Worm (Caenorhabditis elegans) whole organism, L2 larva: ENCODE measurements around the gene F26F12.3.

Experiments used
- Y55F3AM.14 ChIP-seq: fragments of 200-800 bp; sonication (Bioruptor generic); optimal IDR thresholded peaks from 2 replicates; lab custom pipeline; 2018; ENCODE audit warnings: mild to moderate bottlenecking, missing genetic modification characterization, missing compliant biosample characterization
- ZK546.5 ChIP-seq: sonication (generic microtip); optimal IDR thresholded peaks from 2 replicates; lab custom pipeline; 2017; ENCODE audit warnings: missing biosample characterization, missing genetic modification characterization
- ceh-16 ChIP-seq: fragments of 150-350 bp; optimal IDR thresholded peaks from 2 replicates; lab custom pipeline; 2014; ENCODE audit warnings: missing biosample characterization, missing genetic modification characterization
- egl-27 ChIP-seq: sonication (generic microtip); optimal IDR thresholded peaks from 3 replicates; lab custom pipeline; 2017; ENCODE audit warnings: missing biosample characterization, missing genetic modification reagents, missing genetic modification characterization
- lin-39 ChIP-seq: fragments of 150-350 bp; optimal IDR thresholded peaks from 2 replicates; lab custom pipeline; 2014; ENCODE audit warnings: missing biosample characterization, missing genetic modification reagents, missing genetic modification characterization
- nhr-25 ChIP-seq: fragments of 150-350 bp; sonication (generic microtip); optimal IDR thresholded peaks from 3 replicates; lab custom pipeline; 2014; ENCODE audit warnings: missing biosample characterization, missing genetic modification characterization
- nhr-6 ChIP-seq: fragments of 150-350 bp; optimal IDR thresholded peaks from 2 replicates; lab custom pipeline; 2014; ENCODE audit warnings: missing biosample characterization, missing genetic modification characterization
- snpc-4 ChIP-seq: fragments of 150-350 bp; optimal IDR thresholded peaks from 2 replicates; lab custom pipeline; 2014; ENCODE audit warnings: missing biosample characterization, missing genetic modification characterization
- unc-62 ChIP-seq: fragments of 150-350 bp; optimal IDR thresholded peaks from 2 replicates; lab custom pipeline; 2014; ENCODE audit warnings: missing biosample characterization, missing genetic modification reagents, missing genetic modification characterization

ce11 chrV:5871759-5872158, 26.2 kb upstream of the F26F12.3 start, which contains the start of gene C02G6.2:
- TF ChIP-seq unc-62 (no peak), lin-39 (no peak), nhr-6 (no peak), ceh-16 (tag; lab: Kevin White, UChicago) (no peak), Y55F3AM.14 (GFP tag; lab: Kevin White, UChicago) (no peak), ZK546.5 (tag; lab: Kevin White, UChicago) (no peak), snpc-4 (no peak), egl-27 (no peak), nhr-25 (no peak)
